Fruit fly (Drosophila melanogaster): Measurements from ENCODE around the gene Ca-Ma2d.

The Ca-Ma2d gene

dm6 chr2L:16278842-16279241 lies 47.6 kb downstream of the Ca-Ma2d start:
- TF ChIP-seq esn (GFP tag; optimal IDR thresholded peaks at IDR 0.05) (no peak), dac (GFP tag; optimal IDR thresholded peaks at IDR 0.05) (no peak), Eip75B (GFP tag; optimal IDR thresholded peaks at IDR 0.05) (no peak), fd85E (GFP tag; optimal IDR thresholded peaks at IDR 0.05) (no peak), Eip78C (GFP tag) (peak; percentile 45)

DNA sequence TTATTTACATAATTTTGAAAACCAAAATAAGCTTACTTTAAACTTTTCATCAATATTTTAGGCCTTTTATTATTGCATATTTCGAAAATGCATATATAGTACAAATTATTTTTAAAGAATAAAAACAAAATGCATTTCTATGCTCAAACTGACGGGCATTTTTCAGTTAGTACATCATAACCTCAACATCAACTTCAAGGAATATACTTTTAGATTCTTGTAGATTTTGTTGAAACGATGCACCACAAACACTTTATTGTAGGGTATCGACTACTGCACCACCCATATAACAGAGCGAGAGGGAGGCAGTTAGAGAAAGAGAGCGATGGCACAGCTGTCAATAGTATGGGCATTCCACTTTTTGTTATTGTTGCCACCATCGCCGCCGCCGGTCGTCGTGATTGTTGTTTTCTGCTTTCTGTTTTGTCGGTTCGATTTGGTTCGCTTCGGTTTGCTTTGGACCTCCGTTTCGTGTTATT lies 48.5 kb downstream of the Ca-Ma2d start:
- TF ChIP-seq Hr39 (GFP tag; optimal IDR thresholded peaks at IDR 0.05) (peak; percentile 71), topi (GFP tag; optimal IDR thresholded peaks at IDR 0.05) (peak; percentile 73), CG3032 (tag; optimal IDR thresholded peaks at IDR 0.05) (peak; percentile 86), CG6276 (GFP tag; optimal IDR thresholded peaks at IDR 0.05) (peak; percentile 92), CG1621 (tag; optimal IDR thresholded peaks at IDR 0.05) (peak; percentile 76), spab (GFP tag; optimal IDR thresholded peaks at IDR 0.05) (peak; percentile 79), lz (GFP tag; optimal IDR thresholded peaks at IDR 0.05) (peak; percentile 79), CG6792 (GFP tag; optimal IDR thresholded peaks at IDR 0.05) (peak; percentile 76), fkh (GFP tag; optimal IDR thresholded peaks at IDR 0.05) (peak; percentile 63), esn (GFP tag; optimal IDR thresholded peaks at IDR 0.05) (peak; percentile 75), Eip78C (GFP tag) (peak; percentile 97), Sox15 (GFP tag; optimal IDR thresholded peaks at IDR 0.05) (peak; percentile 59), Sox102F (GFP tag; optimal IDR thresholded peaks at IDR 0.05) (peak; percentile 63), CG16779 (tag; optimal IDR thresholded peaks at IDR 0.05) (peak; percentile 80), Hr4 (GFP tag; optimal IDR thresholded peaks at IDR 0.05) (peak; percentile 98), CG31627 (GFP tag; optimal IDR thresholded peaks at IDR 0.05) (peak; percentile 52), cyc (GFP tag; optimal IDR thresholded peaks at IDR 0.05) (peak; percentile 52), achi (GFP tag; optimal IDR thresholded peaks at IDR 0.05) (peak; percentile 93), Ets21C (GFP tag; optimal IDR thresholded peaks at IDR 0.05) (peak; percentile 42), CG6808 (GFP tag; optimal IDR thresholded peaks at IDR 0.05) (peak; percentile 83), CG3919 (GFP tag; optimal IDR thresholded peaks at IDR 0.05) (peak; percentile 89), Hr38 (GFP tag; optimal IDR thresholded peaks at IDR 0.05) (peak; percentile 35), vri (GFP tag; optimal IDR thresholded peaks at IDR 0.05) (peak; percentile 40), salr (GFP tag; optimal IDR thresholded peaks at IDR 0.05) (peak; percentile 72 to 98), Smox (GFP tag; optimal IDR thresholded peaks at IDR 0.05) (peak; percentile 73), dsx (GFP tag; optimal IDR thresholded peaks at IDR 0.05; ENCODE audit: poor library complexity, severe bottlenecking) (peak; percentile 81), Blimp-1 (GFP tag; optimal IDR thresholded peaks at IDR 0.05) (peak; percentile 7), Met (GFP tag; optimal IDR thresholded peaks at IDR 0.05) (peak; percentile 81), CG8319 (GFP tag; optimal IDR thresholded peaks at IDR 0.05) (peak; percentile 60), CG10669 (GFP tag; optimal IDR thresholded peaks at IDR 0.05) (peak; percentile 83), Eip75B (GFP tag; optimal IDR thresholded peaks at IDR 0.05) (peak; percentile 89), OdsH (GFP tag; optimal IDR thresholded peaks at IDR 0.05) (peak; percentile 93), CG9139 (GFP tag; optimal IDR thresholded peaks at IDR 0.05) (peak; percentile 41), fd59A (GFP tag; optimal IDR thresholded peaks at IDR 0.05) (peak; percentile 89), CG15336 (GFP tag; IDR thresholded peaks at IDR 0.05) (peak; percentile 94), Lpt (GFP tag; optimal IDR thresholded peaks at IDR 0.05) (peak; percentile 94), CG6163 (GFP tag; IDR thresholded peaks at IDR 0.05) (peak; percentile 72), CG32006 (GFP tag; optimal IDR thresholded peaks at IDR 0.05) (peak; percentile 99), pdm3 (GFP tag; optimal IDR thresholded peaks at IDR 0.05) (peak; percentile 93), fd85E (GFP tag; optimal IDR thresholded peaks at IDR 0.05) (no peak), CG11294 (GFP tag; IDR thresholded peaks at IDR 0.05) (peak; percentile 77), eg (GFP tag; IDR thresholded peaks at IDR 0.05) (peak; percentile 82), svp (GFP tag) (peak; percentile 79), net (GFP tag; optimal IDR thresholded peaks at IDR 0.05) (peak; percentile 95), CG10631 (GFP tag; optimal IDR thresholded peaks at IDR 0.05) (peak; percentile 95), CG4318 (GFP tag; optimal IDR thresholded peaks at IDR 0.05) (peak; percentile 96), acj6 (GFP tag; optimal IDR thresholded peaks at IDR 0.05) (peak; percentile 91), CG11902 (GFP tag; optimal IDR thresholded peaks at IDR 0.05) (peak; percentile 55), dac (GFP tag; optimal IDR thresholded peaks at IDR 0.05) (peak; percentile 93)
